Fruit fly (Drosophila melanogaster): Measurements from ENCODE around the gene Hex-t1.

Hex-t1 gene

dm6 chr3R:26461226-26461805 is 12.4 kb downstream of the Hex-t1 start, which contains the start of gene CG5455 (continued):
- TF ChIP-seq sr (GFP tag; IDR thresholded peaks at IDR 0.05) (peak; percentile 66; the same call in 2 of the 3 replicates), ssp (GFP tag; IDR thresholded peaks at IDR 0.05) (no peak), dimm (GFP tag; IDR thresholded peaks at IDR 0.05) (no peak), Jarid2 (GFP tag; optimal IDR thresholded peaks at IDR 0.05) (peak; percentile 95), hkb (optimal IDR thresholded peaks at IDR 0.05) (no peak), hkb (GFP tag; IDR thresholded peaks at IDR 0.05) (peak; percentile 74), unpg (GFP tag; optimal IDR thresholded peaks at IDR 0.05) (peak; percentile 39), Myb (GFP tag; optimal IDR thresholded peaks at IDR 0.05) (no peak), Lhr (GFP tag; optimal IDR thresholded peaks at IDR 0.05) (no peak), sug (tag; optimal IDR thresholded peaks at IDR 0.05) (peak; percentile 79), CG6813 (GFP tag; optimal IDR thresholded peaks at IDR 0.05) (peak; percentile 71), CG2712 (tag; optimal IDR thresholded peaks at IDR 0.05) (peak; percentile 2), pb (GFP tag; optimal IDR thresholded peaks at IDR 0.05) (peak; percentile 23), stc (GFP tag; IDR thresholded peaks at IDR 0.05) (peak; percentile 53; the same call in 1 of the 2 replicates), amos (GFP tag; IDR thresholded peaks at IDR 0.05; ENCODE audit: partially characterized antibody) (peak; percentile 49; the same call in 1 of the 2 replicates), slbo (GFP tag; IDR thresholded peaks at IDR 0.05) (peak; percentile 51), ATbp (GFP tag; optimal IDR thresholded peaks at IDR 0.05) (peak; percentile 61), seq (GFP tag; IDR thresholded peaks at IDR 0.05) (peak; percentile 36; the same call in 1 of the 2 replicates), CG5953 (GFP tag; IDR thresholded peaks at IDR 0.05) (peak; percentile 61), toy (GFP tag; IDR thresholded peaks at IDR 0.05) (peak; percentile 32; the same call in 1 of the 2 replicates), CG34376 (GFP tag; optimal IDR thresholded peaks at IDR 0.05) (peak; percentile 93), CG17612 (GFP tag; IDR thresholded peaks at IDR 0.05) (peak; percentile 24; the same call in 1 of the 2 replicates), CG13894 (tag; optimal IDR thresholded peaks at IDR 0.05) (peak; percentile 89), CG18011 (GFP tag; optimal IDR thresholded peaks at IDR 0.05) (peak; percentile 11), Hr78 (GFP tag; optimal IDR thresholded peaks at IDR 0.05) (peak in 1 of 2 experiments; percentile 40), CG1602 (GFP tag; optimal IDR thresholded peaks at IDR 0.05) (no peak), Nf-YA (GFP tag; IDR thresholded peaks at IDR 0.05) (peak; percentile 23; the same call in 1 of the 2 replicates)

- TF ChIP-seq cwo (GFP tag; optimal IDR thresholded peaks at IDR 0.05) (peak; percentile 75), CG12659 (GFP tag; optimal IDR thresholded peaks at IDR 0.05) (peak; percentile 42), sr (GFP tag; IDR thresholded peaks at IDR 0.05) (peak; percentile 86), NFAT (GFP tag; IDR thresholded peaks at IDR 0.05) (no peak), Side (GFP tag; optimal IDR thresholded peaks at IDR 0.05) (no peak), ci (GFP tag; IDR thresholded peaks at IDR 0.05) (peak; percentile 45; the same call in 1 of the 3 replicates), Dp (GFP tag; optimal IDR thresholded peaks at IDR 0.05) (no peak), CG18262 (tag; optimal IDR thresholded peaks at IDR 0.05) (no peak), Hmx (GFP tag; optimal IDR thresholded peaks at IDR 0.05) (no peak), NC2β (GFP tag; optimal IDR thresholded peaks at IDR 0.05) (no peak), Sox102F (GFP tag; optimal IDR thresholded peaks at IDR 0.05) (peak; percentile 34), CG34224 (GFP tag; IDR thresholded peaks at IDR 0.05; ENCODE audit: partially characterized antibody) (0 out of 3 replicates have a peak, but pooled peaks have one; percentile 15), phol (tag; optimal IDR thresholded peaks at IDR 0.05) (peak; percentile 26), CG17328 (GFP tag; IDR thresholded peaks at IDR 0.05) (0 out of 2 replicates have a peak, but pooled peaks have one; percentile 31), MTF-1 (GFP tag; optimal IDR thresholded peaks at IDR 0.05; ENCODE audit: borderline replicate concordance) (no peak), CG17359 (tag; optimal IDR thresholded peaks at IDR 0.05) (peak; percentile 42), CG3281 (GFP tag; optimal IDR thresholded peaks at IDR 0.05) (peak; percentile 47), lilli (GFP tag; optimal IDR thresholded peaks at IDR 0.05) (peak; percentile 3), CG14441 (GFP tag; IDR thresholded peaks at IDR 0.05) (peak; percentile 51), Dip2 (GFP tag; IDR thresholded peaks at IDR 0.05) (no peak), CG4328 (GFP tag; optimal IDR thresholded peaks at IDR 0.05) (peak; percentile 6), CG31441 (GFP tag; IDR thresholded peaks at IDR 0.05) (peak; percentile 51; the same call in 1 of the 2 replicates)
These were observed 13.5 kb downstream of the Hex-t1 start for dm6 chr3R:26462173-26462959.

All from whole organism, embryonic.